Fruit fly (Drosophila melanogaster): Measurements from ENCODE around the gene CG33658.

dm6 chr3R:24812987-24813636 is 27.9 kb downstream of the CG33658 start:
- TF ChIP-seq CG8159 (tag; optimal IDR thresholded peaks at IDR 0.05): no peak
- TF ChIP-seq CG34367 (tag; optimal IDR thresholded peaks at IDR 0.05): no peak
- TF ChIP-seq CG14655 (GFP tag; optimal IDR thresholded peaks at IDR 0.05): no peak
- TF ChIP-seq CG10348 (GFP tag; IDR thresholded peaks at IDR 0.05): no peak
- peak; percentile 64 for TF ChIP-seq CG12605 (GFP tag; IDR thresholded peaks at IDR 0.05)
- no peak for TF ChIP-seq Ets98B (GFP tag; IDR thresholded peaks at IDR 0.05)
- TF ChIP-seq Pif1B (GFP tag; optimal IDR thresholded peaks at IDR 0.05): no peak
- TF ChIP-seq Pif1A (GFP tag; optimal IDR thresholded peaks at IDR 0.05): no peak
- TF ChIP-seq gl (tag; optimal IDR thresholded peaks at IDR 0.05): no peak
- no peak for TF ChIP-seq CG32121 (GFP tag; IDR thresholded peaks at IDR 0.05)
- TF ChIP-seq D1 (tag; optimal IDR thresholded peaks at IDR 0.05): no peak
- TF ChIP-seq CG4496 (GFP tag; IDR thresholded peaks at IDR 0.05): no peak
- no peak for TF ChIP-seq fd96Ca (GFP tag; IDR thresholded peaks at IDR 0.05)
- TF ChIP-seq CG13204 (GFP tag; optimal IDR thresholded peaks at IDR 0.05): no peak

Measured in whole organism, pupa.